Fruit fly (Drosophila melanogaster) whole organism, embryonic: Measurements from ENCODE around the gene CG8564.

Source experiments
- Aef1 ChIP-seq: fragments of 200-800 bp; sonication (Bioruptor generic); IDR thresholded peaks from 3 replicates; pipeline ENCODE4 v1.3.6; 2022; ENCODE audit warnings: missing biosample characterization, missing genetic modification characterization
- BEAF-32 ChIP-seq: fragments of 200-800 bp; sonication (Bioruptor generic); optimal IDR thresholded peaks from 3 replicates; lab custom pipeline; 2017; ENCODE audit warnings: missing biosample characterization, missing genetic modification characterization, mild to moderate bottlenecking, moderate library complexity, missing genetic modification reagents
- CG10209 ChIP-seq: fragments of 200-800 bp; sonication (Bioruptor generic); optimal IDR thresholded peaks from 3 replicates; lab custom pipeline; 2017; ENCODE audit warnings: missing biosample characterization, mild to moderate bottlenecking, missing genetic modification characterization, missing genetic modification reagents
- CG11247 ChIP-seq: fragments of 200-800 bp; sonication (Bioruptor generic); IDR thresholded peaks from 2 replicates; pipeline ENCODE4 v1.3.6; 2022; ENCODE audit warnings: missing biosample characterization, missing genetic modification characterization
- CG1233 ChIP-seq: fragments of 200-800 bp; sonication (Bioruptor generic); optimal IDR thresholded peaks from 4 replicates; lab custom pipeline; 2018; ENCODE audit warnings: missing biosample characterization, mild to moderate bottlenecking, missing genetic modification characterization
- CG12769 ChIP-seq: fragments of 200-800 bp; sonication (Bioruptor generic); optimal IDR thresholded peaks from 2 replicates; lab custom pipeline; 2019; ENCODE audit warnings: missing biosample characterization, mild to moderate bottlenecking, missing genetic modification characterization, moderate library complexity
- CG14441 ChIP-seq: fragments of 200-800 bp; sonication (Bioruptor generic); IDR thresholded peaks from 2 replicates; pipeline ENCODE4 v1.3.6; 2022; ENCODE audit warnings: missing biosample characterization, missing genetic modification characterization
- CG15011 ChIP-seq: fragments of 200-800 bp; sonication (Bioruptor generic); optimal IDR thresholded peaks from 3 replicates; lab custom pipeline; 2018; ENCODE audit warnings: missing biosample characterization, mild to moderate bottlenecking, missing genetic modification characterization
- CG15479 ChIP-seq: fragments of 200-800 bp; sonication (Bioruptor generic); optimal IDR thresholded peaks from 3 replicates; lab custom pipeline; 2019; ENCODE audit warnings: missing biosample characterization, mild to moderate bottlenecking, missing genetic modification characterization, moderate library complexity
- CG16815 ChIP-seq: fragments of 200-800 bp; sonication (Bioruptor generic); optimal IDR thresholded peaks from 3 replicates; lab custom pipeline; 2017; ENCODE audit warnings: missing biosample characterization, mild to moderate bottlenecking, missing genetic modification characterization
- CG17328 ChIP-seq: fragments of 200-800 bp; sonication (Bioruptor generic); IDR thresholded peaks from 2 replicates; pipeline ENCODE4 v1.3.6; 2022; ENCODE audit warnings: missing biosample characterization, missing genetic modification characterization
- CG18764 ChIP-seq: fragments of 200-800 bp; sonication (Bioruptor generic); optimal IDR thresholded peaks from 3 replicates; lab custom pipeline; 2016; ENCODE audit warnings: missing biosample characterization, missing genetic modification characterization
- CG2678 ChIP-seq: fragments of 200-800 bp; sonication (Bioruptor generic); optimal IDR thresholded peaks from 3 replicates; lab custom pipeline; 2019; ENCODE audit warnings: missing biosample characterization, mild to moderate bottlenecking, missing genetic modification characterization, moderate library complexity
- CG30403 ChIP-seq: fragments of 200-800 bp; sonication (Bioruptor generic); optimal IDR thresholded peaks from 3 replicates; lab custom pipeline; 2016; ENCODE audit warnings: missing biosample characterization, missing genetic modification characterization
- CG31224 ChIP-seq: fragments of 200-800 bp; sonication (Bioruptor generic); IDR thresholded peaks from 2 replicates; pipeline ENCODE4 v1.3.6; 2022; ENCODE audit warnings: missing biosample characterization, missing genetic modification characterization
- CG3838 ChIP-seq: fragments of 200-800 bp; sonication (Bioruptor generic); optimal IDR thresholded peaks from 3 replicates; lab custom pipeline; 2016; ENCODE audit warnings: missing biosample characterization, missing genetic modification characterization
- CG7357 ChIP-seq: fragments of 200-800 bp; sonication (Bioruptor generic); IDR thresholded peaks from 3 replicates; pipeline ENCODE4 v1.3.6; 2022; ENCODE audit warnings: missing biosample characterization, missing genetic modification characterization
- CG8089 ChIP-seq: fragments of 200-800 bp; sonication (Bioruptor generic); optimal IDR thresholded peaks from 3 replicates; lab custom pipeline; 2016; ENCODE audit warnings: missing biosample characterization, missing genetic modification characterization
- CG8281 ChIP-seq: fragments of 200-800 bp; sonication (Bioruptor generic); optimal IDR thresholded peaks from 2 replicates; lab custom pipeline; 2018; ENCODE audit warnings: missing biosample characterization, mild to moderate bottlenecking, missing genetic modification characterization, moderate library complexity
- CG9817 ChIP-seq: fragments of 200-800 bp; sonication (Bioruptor generic); optimal IDR thresholded peaks from 2 replicates; lab custom pipeline; 2018; ENCODE audit warnings: missing biosample characterization, mild to moderate bottlenecking, missing genetic modification characterization, moderate library complexity
- CG9876 ChIP-seq: fragments of 200-800 bp; sonication (Bioruptor generic); optimal IDR thresholded peaks from 2 replicates; lab custom pipeline; 2016; ENCODE audit warnings: missing biosample characterization, missing genetic modification characterization
- Dek ChIP-seq: fragments of 200-800 bp; sonication (Bioruptor generic); optimal IDR thresholded peaks from 3 replicates; lab custom pipeline; 2019; ENCODE audit warnings: missing biosample characterization, mild to moderate bottlenecking, missing genetic modification characterization, moderate library complexity
- Fer3 ChIP-seq: fragments of 200-800 bp; sonication (Bioruptor generic); optimal IDR thresholded peaks from 2 replicates; lab custom pipeline; 2018; ENCODE audit warnings: missing biosample characterization, mild to moderate bottlenecking, missing genetic modification characterization, moderate library complexity
- Gsc ChIP-seq: fragments of 200-800 bp; sonication (Bioruptor generic); IDR thresholded peaks from 2 replicates; pipeline ENCODE4 v1.3.6; 2022; ENCODE audit warnings: missing biosample characterization, missing genetic modification characterization
- HmgZ ChIP-seq: fragments of 200-800 bp; sonication (Bioruptor generic); optimal IDR thresholded peaks from 2 replicates; lab custom pipeline; 2018; ENCODE audit warnings: missing biosample characterization, mild to moderate bottlenecking, missing genetic modification characterization
- Hsf ChIP-seq: fragments of 200-800 bp; sonication (Bioruptor generic); optimal IDR thresholded peaks from 3 replicates; lab custom pipeline; 2016; ENCODE audit warnings: missing biosample characterization, missing genetic modification characterization
- Lpt ChIP-seq: fragments of >200 bp; optimal IDR thresholded peaks from 2 replicates; lab custom pipeline; 2018; ENCODE audit warnings: missing biosample characterization, missing genetic modification characterization
- Mad ChIP-seq: fragments of 200-800 bp; sonication (Bioruptor generic); optimal IDR thresholded peaks from 2 replicates; lab custom pipeline; 2016; ENCODE audit warnings: missing biosample characterization, missing genetic modification characterization
- Max ChIP-seq: fragments of 200-800 bp; sonication (Bioruptor generic); optimal IDR thresholded peaks from 2 replicates; lab custom pipeline; 2016; ENCODE audit warnings: missing biosample characterization, mild to moderate bottlenecking, missing genetic modification characterization
- Sin3A ChIP-seq: fragments of >200 bp; optimal IDR thresholded peaks from 2 replicates; lab custom pipeline; 2018
- Sox102F ChIP-seq: fragments of 200-800 bp; sonication (Bioruptor generic); optimal IDR thresholded peaks from 2 replicates; lab custom pipeline; 2018; ENCODE audit warnings: missing biosample characterization, mild to moderate bottlenecking, missing genetic modification characterization, moderate library complexity
- abd-A ChIP-seq: fragments of 200-800 bp; sonication (Bioruptor generic); optimal IDR thresholded peaks from 3 replicates; lab custom pipeline; 2019; ENCODE audit warnings: missing biosample characterization, mild to moderate bottlenecking, missing genetic modification characterization, moderate library complexity
- ara ChIP-seq: fragments of 200-800 bp; sonication (Bioruptor generic); IDR thresholded peaks from 2 replicates; pipeline ENCODE4 v1.3.6; 2022; ENCODE audit warnings: missing biosample characterization, missing genetic modification characterization
- corto ChIP-seq: fragments of 200-800 bp; sonication (Bioruptor generic); optimal IDR thresholded peaks from 2 replicates; lab custom pipeline; 2016; ENCODE audit warnings: missing biosample characterization, mild to moderate bottlenecking, missing genetic modification characterization, moderate library complexity
- cwo ChIP-seq: fragments of 200-800 bp; sonication (Bioruptor generic); optimal IDR thresholded peaks from 3 replicates; lab custom pipeline; 2017; ENCODE audit warnings: missing biosample characterization, missing genetic modification characterization, mild to moderate bottlenecking, moderate library complexity, missing genetic modification reagents
- gce ChIP-seq: fragments of 200-800 bp; sonication (Bioruptor generic); IDR thresholded peaks from 3 replicates; pipeline ENCODE4 v1.3.6; 2022; ENCODE audit warnings: missing biosample characterization, missing genetic modification characterization
- h ChIP-seq: fragments of >200 bp; optimal IDR thresholded peaks from 2 replicates; lab custom pipeline; 2017
- hb ChIP-seq: fragments of 200-800 bp; sonication (Bioruptor generic); IDR thresholded peaks from 3 replicates; pipeline ENCODE4 v1.3.6; 2022; ENCODE audit warnings: missing biosample characterization, missing genetic modification characterization; ENCODE audit not compliant: partially characterized antibody
- hth ChIP-seq: fragments of >200 bp; optimal IDR thresholded peaks from 2 replicates; lab custom pipeline; 2017; ENCODE audit warnings: inconsistent platforms
- jing ChIP-seq: fragments of 200-800 bp; sonication (Bioruptor generic); optimal IDR thresholded peaks from 2 replicates; lab custom pipeline; 2018; ENCODE audit warnings: missing biosample characterization, mild to moderate bottlenecking, missing genetic modification characterization
- jumu ChIP-seq: fragments of 200-800 bp; sonication (Bioruptor generic); optimal IDR thresholded peaks from 3 replicates; lab custom pipeline; 2016; ENCODE audit warnings: missing biosample characterization, missing genetic modification characterization
- klu ChIP-seq: fragments of 200-800 bp; sonication (Bioruptor generic); IDR thresholded peaks from 2 replicates; pipeline ENCODE4 v1.3.6; 2022; ENCODE audit warnings: missing biosample characterization, missing genetic modification characterization
- lilli ChIP-seq: fragments of 200-800 bp; sonication (Bioruptor generic); optimal IDR thresholded peaks from 3 replicates; lab custom pipeline; 2016; ENCODE audit warnings: missing biosample characterization, missing genetic modification characterization
- lov ChIP-seq, 2 experiments: fragments of 200-800 bp in 1 of 2; fragments of >200 bp in 1 of 2; sonication (Bioruptor generic) in 1 of 2; IDR thresholded peaks in 1 of 2; optimal IDR thresholded peaks in 1 of 2; 2 replicates in 1 of 2; 3 replicates in 1 of 2; pipeline versions ENCODE4 v1.3.6 to Lab custom; 2017 to 2022; ENCODE audit warnings: missing biosample characterization in 1 of 2, missing genetic modification characterization in 1 of 2
- otp ChIP-seq: fragments of 200-800 bp; sonication (Bioruptor generic); IDR thresholded peaks from 3 replicates; pipeline ENCODE4, ENCODE4 v1.3.6; 2022; ENCODE audit warnings: missing biosample characterization, missing genetic modification characterization
- sens ChIP-seq: fragments of 200-800 bp; sonication (Bioruptor generic); peaks from one replicate; lab custom pipeline; 2016; ENCODE audit warnings: missing biosample characterization, missing genetic modification characterization
- sens-2 ChIP-seq: fragments of 200-800 bp; sonication (Bioruptor generic); IDR thresholded peaks from 2 replicates; pipeline ENCODE4 v1.3.6; 2022; ENCODE audit warnings: missing biosample characterization, missing genetic modification characterization
- tgo ChIP-seq: fragments of 200-800 bp; sonication (Bioruptor generic); IDR thresholded peaks from 3 replicates; pipeline ENCODE4 v1.3.6; 2022; ENCODE audit warnings: missing biosample characterization, missing genetic modification characterization
- tll ChIP-seq, 2 experiments: fragments of 200-800 bp in 1 of 2; fragments of >200 bp in 1 of 2; sonication (Bioruptor generic) in 1 of 2; optimal IDR thresholded peaks; 2 replicates each; lab custom pipeline; 2017 to 2019; ENCODE audit warnings: missing biosample characterization in 2 of 2, missing genetic modification characterization in 2 of 2, mild to moderate bottlenecking in 1 of 2, moderate library complexity in 1 of 2
- ttk ChIP-seq: fragments of 200-800 bp; sonication (Bioruptor generic); IDR thresholded peaks from 2 replicates; pipeline ENCODE4 v2.1.2; 2022; ENCODE audit warnings: missing biosample characterization, missing genetic modification characterization
- zen ChIP-seq: fragments of 200-800 bp; sonication (Bioruptor generic); optimal IDR thresholded peaks from 3 replicates; lab custom pipeline; 2018; ENCODE audit warnings: missing biosample characterization, mild to moderate bottlenecking, missing genetic modification characterization, moderate library complexity

The CG8564 gene

DNA sequence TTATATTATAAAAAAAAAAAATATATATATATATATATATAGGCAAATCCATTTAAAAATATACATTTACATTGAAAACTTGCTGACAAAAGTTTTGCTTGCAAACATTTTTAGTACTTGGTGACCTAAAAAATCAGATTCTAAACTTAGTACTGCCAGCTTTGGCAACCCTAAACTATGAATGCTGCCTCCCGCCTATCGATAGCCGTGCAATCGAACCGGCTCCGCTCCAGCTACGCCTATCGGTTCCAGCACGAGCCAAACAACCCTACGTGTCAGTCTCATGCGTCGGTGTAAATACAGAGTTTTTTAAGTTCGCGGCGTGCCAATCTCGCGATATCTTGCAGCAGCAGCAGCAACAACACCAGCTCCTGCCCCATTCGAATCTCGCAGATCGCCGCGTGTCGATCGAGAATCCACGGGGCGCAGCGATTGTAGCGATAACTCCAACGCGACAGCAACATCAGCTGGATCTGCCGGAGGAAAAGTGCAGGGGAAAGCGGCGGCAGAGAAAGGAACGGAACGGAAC lies 27.3 kb downstream of the CG8564 start, which contains the start of gene Sec63 (continued):
- no peak for TF ChIP-seq cwo
- TF ChIP-seq CG10209 (GFP tag; lab: Kevin White, UChicago): peak; percentile 62
- TF ChIP-seq CG2678 (tag; lab: Kevin White, UChicago): peak; percentile 63
- no peak for TF ChIP-seq Lpt (GFP tag; lab: Kevin White, UChicago)
- no peak for TF ChIP-seq CG12769 (tag; lab: Kevin White, UChicago)
- no peak for TF ChIP-seq Gsc (GFP tag; lab: Robert Waterston, UW)
- no peak for TF ChIP-seq tll (GFP tag; optimal IDR thresholded peaks at IDR 0.05; lab: Kevin White, UChicago)
- no peak for TF ChIP-seq CG15479
- no peak for TF ChIP-seq klu (GFP tag; lab: Robert Waterston, UW)
- no peak for TF ChIP-seq Sox102F (GFP tag; lab: Kevin White, UChicago)
- peak; percentile 64; the same call in 1 of the 2 replicates for TF ChIP-seq CG14441
- no peak for TF ChIP-seq CG31224 (GFP tag; lab: Robert Waterston, UW)
- peak; percentile 59 for TF ChIP-seq Sin3A
- no peak for TF ChIP-seq CG8281 (tag; lab: Kevin White, UChicago)
- TF ChIP-seq sens (GFP tag; lab: Kevin White, UChicago): peak; percentile 83
- TF ChIP-seq abd-A (tag; lab: Kevin White, UChicago): no peak
- TF ChIP-seq CG11247 (GFP tag; lab: Robert Waterston, UW): 0 out of 2 replicates have a peak, but pooled peaks have one; percentile 16
- TF ChIP-seq ttk (GFP tag; lab: Robert Waterston, UW): 0 out of 2 replicates have a peak, but pooled peaks have one; percentile 29
- TF ChIP-seq HmgZ: peak; percentile 8
- TF ChIP-seq CG9876 (GFP tag; lab: Kevin White, UChicago): no peak
- TF ChIP-seq lilli (GFP tag; lab: Kevin White, UChicago): peak; percentile 51
- no peak for TF ChIP-seq CG8089
- 0 out of 3 replicates have a peak, but pooled peaks have one; percentile 24 for TF ChIP-seq CG7357 (GFP tag; lab: Robert Waterston, UW)
- TF ChIP-seq h (lab: Kevin White, UChicago): no peak
- no peak for TF ChIP-seq sens-2 (GFP tag; lab: Robert Waterston, UW)
- TF ChIP-seq jing (GFP tag; lab: Kevin White, UChicago): no peak
- TF ChIP-seq Aef1 (GFP tag; lab: Robert Waterston, UW): no peak; the same call in 2 of the 3 replicates
- TF ChIP-seq CG9817 (tag; lab: Kevin White, UChicago): peak; percentile 54
- TF ChIP-seq ara (GFP tag; lab: Robert Waterston, UW): peak; percentile 25; the same call in 1 of the 2 replicates
- TF ChIP-seq gce: no peak; the same call in 1 of the 3 replicates
- TF ChIP-seq Fer3 (tag; lab: Kevin White, UChicago): peak; percentile 16
- peak; percentile 2 for TF ChIP-seq CG3838 (GFP tag; lab: Kevin White, UChicago)
- TF ChIP-seq otp (GFP tag; lab: Robert Waterston, UW): no peak
- TF ChIP-seq CG30403 (GFP tag; lab: Kevin White, UChicago): peak; percentile 46
- TF ChIP-seq CG18764 (GFP tag; lab: Kevin White, UChicago): no peak
- peak; percentile 39 for TF ChIP-seq jumu (GFP tag; lab: Kevin White, UChicago)
- TF ChIP-seq Mad (GFP tag; lab: Kevin White, UChicago): no peak
- no peak for TF ChIP-seq Dek
- TF ChIP-seq CG16815: no peak
- peak; percentile 84 for TF ChIP-seq BEAF-32 (GFP tag; lab: Kevin White, UChicago)
- TF ChIP-seq CG17328 (GFP tag; lab: Robert Waterston, UW): peak; percentile 32; the same call in 1 of the 2 replicates
- no peak for TF ChIP-seq corto (GFP tag; lab: Kevin White, UChicago)
- TF ChIP-seq Max (GFP tag; lab: Kevin White, UChicago): peak; percentile 58
- no peak; the same call in 1 of the 3 replicates for TF ChIP-seq tgo
- TF ChIP-seq hth (lab: Kevin White, UChicago): no peak
- no peak for TF ChIP-seq lov (optimal IDR thresholded peaks at IDR 0.05; lab: Kevin White, UChicago)
- TF ChIP-seq lov (GFP tag; IDR thresholded peaks at IDR 0.05; lab: Robert Waterston, UW): 0 out of 3 replicates have a peak, but pooled peaks have one; percentile 54
- TF ChIP-seq CG15011 (GFP tag; lab: Kevin White, UChicago): no peak
- no peak for TF ChIP-seq CG1233 (GFP tag; lab: Kevin White, UChicago)
- TF ChIP-seq hb (GFP tag; lab: Robert Waterston, UW): peak; percentile 87
- TF ChIP-seq zen (tag; lab: Kevin White, UChicago): no peak
- TF ChIP-seq Hsf: peak; percentile 38
